Worm (Caenorhabditis elegans): ENCODE measurements around the gene F11D11.21.

ce11 chrV:18734381-18734780 is 16.0 kb downstream of the F11D11.21 start, which contains the start of gene scl-20:
- TF ChIP-seq lin-39 (tag; optimal IDR thresholded peaks at IDR 0.05), result no peak
- no peak for TF ChIP-seq lin-15B (tag; optimal IDR thresholded peaks at IDR 0.05)
- TF ChIP-seq aly-2 (tag; optimal IDR thresholded peaks at IDR 0.05), result no peak
- no peak for TF ChIP-seq mdl-1 (tag; optimal IDR thresholded peaks at IDR 0.05)
- TF ChIP-seq tbx-2 (tag; optimal IDR thresholded peaks at IDR 0.05), result no peak
- no peak for TF ChIP-seq ztf-11 (tag; optimal IDR thresholded peaks at IDR 0.05)
- TF ChIP-seq nhr-76 (tag; optimal IDR thresholded peaks at IDR 0.05), result no peak
- TF ChIP-seq ama-1 (optimal IDR thresholded peaks at IDR 0.05), result no peak
- no peak for TF ChIP-seq R02D3.7 (tag; optimal IDR thresholded peaks at IDR 0.05)
- TF ChIP-seq jun-1 (tag; optimal IDR thresholded peaks at IDR 0.05), result no peak
